Fruit fly (Drosophila melanogaster) whole organism, pupa: ENCODE measurements around the gene msi.

Experiments used
- CG10348 ChIP-seq: fragments of 200-800 bp; sonication (Bioruptor generic); IDR thresholded peaks from 2 replicates; pipeline ENCODE4 v1.3.6; 2022; ENCODE audit warnings: missing biosample characterization, missing genetic modification characterization
- CG12605 ChIP-seq: fragments of 200-800 bp; sonication (Bioruptor generic); IDR thresholded peaks from 2 replicates; pipeline ENCODE4 v1.3.6; 2022; ENCODE audit warnings: missing biosample characterization, missing genetic modification characterization
- CG13204 ChIP-seq: fragments of 200-800 bp; sonication (Bioruptor generic); optimal IDR thresholded peaks from 2 replicates; lab custom pipeline; 2018; ENCODE audit warnings: missing biosample characterization, mild to moderate bottlenecking, missing genetic modification characterization, moderate library complexity
- CG14655 ChIP-seq: fragments of 200-800 bp; sonication (Bioruptor generic); optimal IDR thresholded peaks from 3 replicates; lab custom pipeline; 2017; ENCODE audit warnings: mild to moderate bottlenecking, missing biosample characterization, missing genetic modification reagents, missing genetic modification characterization
- CG15710 ChIP-seq: fragments of 200-800 bp; sonication (Bioruptor generic); optimal IDR thresholded peaks from 2 replicates; lab custom pipeline; 2018; ENCODE audit warnings: missing biosample characterization, mild to moderate bottlenecking, missing genetic modification characterization, moderate library complexity
- CG17806 ChIP-seq: fragments of 200-800 bp; sonication (Bioruptor generic); optimal IDR thresholded peaks from 2 replicates; lab custom pipeline; 2018; ENCODE audit warnings: missing biosample characterization, mild to moderate bottlenecking, missing genetic modification characterization, moderate library complexity
- CG32121 ChIP-seq: fragments of 200-800 bp; sonication (Bioruptor generic); IDR thresholded peaks from 2 replicates; pipeline ENCODE4 v1.3.6; 2022; ENCODE audit warnings: missing biosample characterization, missing genetic modification characterization
- CG34367 ChIP-seq: fragments of 200-800 bp; sonication (Bioruptor generic); optimal IDR thresholded peaks from 2 replicates; lab custom pipeline; 2018; ENCODE audit warnings: missing biosample characterization, mild to moderate bottlenecking, missing genetic modification characterization
- CG4496 ChIP-seq: fragments of 200-800 bp; sonication (Bioruptor generic); IDR thresholded peaks from 3 replicates; pipeline ENCODE4 v1.3.6; 2022; ENCODE audit warnings: missing biosample characterization, missing genetic modification characterization
- CG8159 ChIP-seq: fragments of 200-800 bp; sonication (Bioruptor generic); optimal IDR thresholded peaks from 3 replicates; lab custom pipeline; 2018; ENCODE audit warnings: missing biosample characterization, mild to moderate bottlenecking, missing genetic modification characterization, moderate library complexity
- CG8301 ChIP-seq: fragments of 200-800 bp; sonication (Bioruptor generic); optimal IDR thresholded peaks from 2 replicates; lab custom pipeline; 2018; ENCODE audit warnings: missing biosample characterization, mild to moderate bottlenecking, missing genetic modification characterization
- CG9948 ChIP-seq: fragments of 200-800 bp; sonication (Bioruptor generic); optimal IDR thresholded peaks from 2 replicates; lab custom pipeline; 2018; ENCODE audit warnings: missing biosample characterization, mild to moderate bottlenecking, missing genetic modification characterization, moderate library complexity
- D1 ChIP-seq: fragments of 200-800 bp; sonication (Bioruptor generic); optimal IDR thresholded peaks from 2 replicates; lab custom pipeline; 2018; ENCODE audit warnings: missing biosample characterization, mild to moderate bottlenecking, missing genetic modification characterization, moderate library complexity
- EcR ChIP-seq: fragments of 200-800 bp; sonication (Bioruptor generic); optimal IDR thresholded peaks from 3 replicates; lab custom pipeline; 2019; ENCODE audit warnings: missing biosample characterization, missing genetic modification characterization, mild to moderate bottlenecking, moderate library complexity, missing genetic modification reagents
- Ets98B ChIP-seq: fragments of 200-800 bp; sonication (Bioruptor generic); IDR thresholded peaks from 2 replicates; pipeline ENCODE4 v1.3.6; 2022; ENCODE audit warnings: missing biosample characterization, missing genetic modification characterization
- Pif1A ChIP-seq: fragments of 200-800 bp; sonication (Bioruptor generic); optimal IDR thresholded peaks from 3 replicates; lab custom pipeline; 2016; ENCODE audit warnings: missing biosample characterization, missing genetic modification characterization
- Pif1B ChIP-seq: fragments of 200-800 bp; sonication (Bioruptor generic); optimal IDR thresholded peaks from 3 replicates; lab custom pipeline; 2016; ENCODE audit warnings: missing biosample characterization, missing genetic modification characterization
- Snoo ChIP-seq: fragments of 200-800 bp; sonication (Bioruptor generic); optimal IDR thresholded peaks from 3 replicates; lab custom pipeline; 2017; ENCODE audit warnings: missing biosample characterization, mild to moderate bottlenecking, missing genetic modification characterization, inconsistent platforms
- fd96Ca ChIP-seq: fragments of 200-800 bp; sonication (Bioruptor generic); IDR thresholded peaks from 3 replicates; pipeline ENCODE4 v1.3.6; 2022; ENCODE audit warnings: missing biosample characterization, missing genetic modification characterization
- gl ChIP-seq: fragments of 200-800 bp; sonication (Bioruptor generic); optimal IDR thresholded peaks from 2 replicates; lab custom pipeline; 2018; ENCODE audit warnings: missing biosample characterization, mild to moderate bottlenecking, missing genetic modification characterization
- rn ChIP-seq: fragments of 200-800 bp; sonication (Bioruptor generic); IDR thresholded peaks from 2 replicates; pipeline ENCODE4 v1.3.6; 2022; ENCODE audit warnings: missing biosample characterization, missing genetic modification characterization

msi gene

DNA sequence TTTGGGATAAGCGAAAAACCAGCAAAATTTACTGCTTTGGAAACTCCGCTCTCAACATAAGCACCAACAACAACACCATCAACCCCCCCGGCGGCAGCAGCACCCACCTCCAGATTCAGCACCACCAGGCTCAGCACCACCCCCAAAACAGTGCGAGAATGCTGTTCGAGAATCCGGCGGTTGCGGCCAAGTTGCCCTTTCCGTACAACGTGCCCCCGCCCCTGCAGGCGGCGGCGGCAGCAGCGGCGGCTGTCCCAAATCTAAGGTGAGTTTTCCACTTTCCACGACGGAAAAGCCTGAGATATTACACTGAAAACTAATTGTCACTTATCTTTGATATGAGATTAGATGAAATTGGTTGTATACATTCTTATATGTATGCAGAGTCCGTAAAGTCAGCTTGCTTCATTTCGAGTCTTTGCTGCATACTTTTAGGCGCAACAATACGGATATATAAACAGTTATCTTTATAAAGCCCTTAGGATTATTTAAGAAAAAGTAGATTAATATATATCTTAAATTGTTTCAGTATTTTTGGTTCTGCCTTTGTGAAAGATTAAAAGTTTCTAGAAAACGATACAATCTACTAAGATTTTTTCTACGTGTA, 3.6 kb downstream of the msi start:
- TF ChIP-seq CG32121 (GFP tag; lab: Robert Waterston, UW), result peak; percentile 23; the same call in 1 of the 2 replicates
- peak; percentile 27 for TF ChIP-seq CG8159
- no peak for TF ChIP-seq Ets98B (GFP tag; lab: Robert Waterston, UW)
- no peak for TF ChIP-seq CG10348 (GFP tag; lab: Robert Waterston, UW)
- TF ChIP-seq CG17806 (tag; lab: Kevin White, UChicago), result peak; percentile 17
- peak; percentile 36 for TF ChIP-seq CG14655
- no peak for TF ChIP-seq CG4496 (GFP tag; lab: Robert Waterston, UW)
- peak; percentile 9 for TF ChIP-seq CG13204 (GFP tag; lab: Kevin White, UChicago)
- TF ChIP-seq CG9948 (tag; lab: Kevin White, UChicago), result peak; percentile 24
- TF ChIP-seq CG8301 (tag; lab: Kevin White, UChicago), result peak; percentile 3
- peak; percentile 9 for TF ChIP-seq Pif1A (GFP tag; lab: Kevin White, UChicago)
- TF ChIP-seq CG15710 (tag; lab: Kevin White, UChicago), result peak; percentile 10
- no peak for TF ChIP-seq Snoo
- TF ChIP-seq D1 (tag; lab: Kevin White, UChicago), result no peak

dm6 chr3R:25529289-25529688, 13.4 kb downstream of the msi start:
- no peak for TF ChIP-seq CG8159
- no peak for TF ChIP-seq Pif1A (GFP tag; lab: Kevin White, UChicago)
- TF ChIP-seq CG15710 (tag; lab: Kevin White, UChicago), result peak; percentile 4
- TF ChIP-seq Snoo, result no peak
- peak; percentile 30 for TF ChIP-seq gl (tag; lab: Kevin White, UChicago)
- TF ChIP-seq CG17806 (tag; lab: Kevin White, UChicago), result no peak
- TF ChIP-seq CG14655, result no peak
- no peak for TF ChIP-seq Pif1B
- TF ChIP-seq CG9948 (tag; lab: Kevin White, UChicago), result no peak
- TF ChIP-seq CG8301 (tag; lab: Kevin White, UChicago), result no peak
- no peak for TF ChIP-seq CG34367
- TF ChIP-seq CG10348 (GFP tag; lab: Robert Waterston, UW), result no peak
- TF ChIP-seq CG32121 (GFP tag; lab: Robert Waterston, UW), result no peak
- peak; percentile 36 for TF ChIP-seq EcR (GFP tag; lab: Kevin White, UChicago)
- no peak for TF ChIP-seq Ets98B (GFP tag; lab: Robert Waterston, UW)
- no peak for TF ChIP-seq fd96Ca (GFP tag; lab: Robert Waterston, UW)
- no peak for TF ChIP-seq rn
- TF ChIP-seq D1 (tag; lab: Kevin White, UChicago), result peak; percentile 48
- TF ChIP-seq CG4496 (GFP tag; lab: Robert Waterston, UW), result no peak
- peak; percentile 33 for TF ChIP-seq CG13204 (GFP tag; lab: Kevin White, UChicago)
- TF ChIP-seq CG12605 (GFP tag; lab: Robert Waterston, UW), result 0 out of 2 replicates have a peak, but pooled peaks have one; percentile 15

dm6 chr3R:25531905-25532387, 16.0 kb downstream of the msi start:
- TF ChIP-seq Ets98B (GFP tag; lab: Robert Waterston, UW) (peak; percentile 95), CG13204 (GFP tag; lab: Kevin White, UChicago) (peak; percentile 97), CG8159 (peak; percentile 79), CG4496 (GFP tag; lab: Robert Waterston, UW) (peak; percentile 94; the same call in 2 of the 3 replicates), Pif1A (GFP tag; lab: Kevin White, UChicago) (peak; percentile 88), EcR (GFP tag; lab: Kevin White, UChicago) (peak; percentile 82), CG34367 (peak; percentile 75), CG14655 (peak; percentile 79), CG17806 (tag; lab: Kevin White, UChicago) (peak; percentile 84), CG15710 (tag; lab: Kevin White, UChicago) (peak; percentile 65), CG9948 (tag; lab: Kevin White, UChicago) (peak; percentile 83), CG8301 (tag; lab: Kevin White, UChicago) (peak; percentile 80), CG12605 (GFP tag; lab: Robert Waterston, UW) (peak; percentile 95), D1 (tag; lab: Kevin White, UChicago) (peak; percentile 62), rn (peak; percentile 85), Pif1B (peak; percentile 78), fd96Ca (GFP tag; lab: Robert Waterston, UW) (peak; percentile 95), gl (tag; lab: Kevin White, UChicago) (peak; percentile 95), Snoo (peak; percentile 27), CG10348 (GFP tag; lab: Robert Waterston, UW) (no peak), CG32121 (GFP tag; lab: Robert Waterston, UW) (peak; percentile 93)
- TF ChIP-seq, all 21 proteins: peak for 20

DNA sequence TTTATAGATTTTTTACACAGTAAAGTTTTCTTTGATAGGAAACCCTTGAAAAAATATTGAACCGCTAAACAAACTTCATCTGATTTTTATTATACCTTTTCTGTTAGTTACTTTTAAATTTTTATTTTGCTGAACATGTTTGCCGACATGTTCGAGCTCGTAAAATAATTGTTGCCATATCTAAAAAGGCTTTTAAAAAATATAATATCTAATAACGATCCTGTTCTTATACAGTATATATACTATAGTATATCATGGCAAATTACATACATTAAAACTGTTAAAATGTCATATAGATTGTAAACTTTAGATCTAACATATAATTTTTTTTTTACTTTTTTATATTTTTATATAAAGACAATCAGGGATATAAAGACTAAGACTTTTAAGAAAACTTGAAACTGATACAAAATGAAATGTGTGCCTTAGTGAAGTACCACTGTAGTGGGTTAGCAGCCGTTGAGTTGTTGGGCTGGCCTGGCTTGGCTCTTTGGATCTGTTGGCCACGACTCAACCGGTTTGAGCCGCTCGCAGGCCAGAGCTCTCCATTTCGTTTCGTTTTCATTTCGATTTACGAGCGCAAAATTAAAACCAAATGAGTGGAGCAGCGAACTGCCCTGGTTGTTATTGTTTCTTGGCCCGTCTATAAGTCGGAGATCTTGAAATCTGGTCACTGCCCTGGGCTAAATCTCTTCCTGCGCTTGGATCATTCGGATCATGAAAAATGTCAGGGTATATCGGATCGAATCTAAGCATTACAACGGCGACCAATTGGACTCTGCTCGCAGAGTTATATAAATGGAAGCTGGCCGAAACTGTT, 16.7 kb downstream of the msi start:
- TF ChIP-seq rn (no peak), CG9948 (tag; lab: Kevin White, UChicago) (peak; percentile 37), D1 (tag; lab: Kevin White, UChicago) (no peak), CG8159 (peak; percentile 46), CG8301 (tag; lab: Kevin White, UChicago) (no peak), CG4496 (GFP tag; lab: Robert Waterston, UW) (no peak), Snoo (no peak), CG17806 (tag; lab: Kevin White, UChicago) (no peak), fd96Ca (GFP tag; lab: Robert Waterston, UW) (no peak), CG14655 (peak; percentile 53), Pif1B (no peak), CG13204 (GFP tag; lab: Kevin White, UChicago) (peak; percentile 46), CG15710 (tag; lab: Kevin White, UChicago) (peak; percentile 23), CG10348 (GFP tag; lab: Robert Waterston, UW) (no peak), Pif1A (GFP tag; lab: Kevin White, UChicago) (no peak), CG32121 (GFP tag; lab: Robert Waterston, UW) (no peak), EcR (GFP tag; lab: Kevin White, UChicago) (peak; percentile 93), Ets98B (GFP tag; lab: Robert Waterston, UW) (peak; percentile 28; the same call in 1 of the 2 replicates), CG12605 (GFP tag; lab: Robert Waterston, UW) (no peak)
